Worm (Caenorhabditis elegans): ENCODE results near the gene lgc-42.
A peak's percentile ranks its signal among the peaks of the same experiment; 100 is the strongest.

Gene lgc-42

ce11 chrIII:2031746-2032145 is 34.1 kb downstream of the lgc-42 start:
- TF ChIP-seq unc-42 (tag; optimal IDR thresholded peaks at IDR 0.05) (peak; percentile 29), pqm-1 (tag; optimal IDR thresholded peaks at IDR 0.05) (no peak), nhr-232 (tag; optimal IDR thresholded peaks at IDR 0.05) (no peak), ceh-22 (tag; optimal IDR thresholded peaks at IDR 0.05) (no peak), nfya-1 (tag; optimal IDR thresholded peaks at IDR 0.05) (no peak), hlh-8 (tag; optimal IDR thresholded peaks at IDR 0.05) (no peak)

DNA sequence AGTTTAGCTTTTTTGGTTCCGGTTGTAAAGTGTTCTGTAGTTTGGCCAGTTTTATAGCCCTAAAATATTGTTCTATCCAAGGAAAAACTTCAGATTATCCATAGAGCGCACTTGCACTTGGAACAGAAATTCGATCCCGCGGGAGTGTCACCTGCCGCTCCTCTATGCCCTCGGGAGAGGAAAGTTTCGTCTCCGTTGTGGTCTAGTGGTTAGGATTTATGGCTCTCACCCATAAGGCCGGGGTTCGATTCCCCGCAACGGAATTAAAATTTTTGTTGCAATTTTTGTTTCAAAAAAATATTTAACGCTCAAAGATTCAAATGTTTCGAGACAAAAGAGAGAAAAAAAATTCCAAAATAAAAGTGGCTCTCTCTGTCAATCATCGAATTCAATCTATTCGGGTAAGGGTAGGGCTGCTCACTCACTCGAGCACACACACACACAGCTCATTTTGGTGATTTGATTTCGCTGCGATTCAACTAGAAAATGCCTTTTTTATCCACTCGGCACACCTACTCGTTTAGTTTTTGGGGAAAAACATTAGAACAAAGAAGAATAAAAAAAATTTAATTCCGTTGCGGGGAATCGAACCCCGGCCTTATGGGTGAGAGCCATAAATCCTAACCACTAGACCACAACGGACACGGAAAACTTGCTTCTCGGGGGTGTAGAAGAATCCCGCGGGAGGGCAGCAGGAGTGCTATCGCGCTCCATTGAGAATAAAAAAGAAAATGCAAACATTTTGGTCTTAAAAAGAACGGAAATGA is 34.8 kb downstream of the lgc-42 start:
- TF ChIP-seq fax-1 (tag; optimal IDR thresholded peaks at IDR 0.05) = peak; percentile 34
- TF ChIP-seq ceh-2 (tag; optimal IDR thresholded peaks at IDR 0.05) = no peak
- TF ChIP-seq npax-4 (tag; optimal IDR thresholded peaks at IDR 0.05) = no peak
- 0 out of 2 replicates have a peak, but pooled peaks have one; percentile 8 for TF ChIP-seq unc-3 (GFP tag; conservative IDR thresholded peaks at IDR 0.05)
- no peak for TF ChIP-seq unc-3 (tag; optimal IDR thresholded peaks at IDR 0.05)
- peak; percentile 32 for TF ChIP-seq ceh-18 (tag; optimal IDR thresholded peaks at IDR 0.05)
- TF ChIP-seq unc-42 (tag; optimal IDR thresholded peaks at IDR 0.05) = peak; percentile 77
- no peak for TF ChIP-seq sdc-2 (tag; optimal IDR thresholded peaks at IDR 0.05)

ce11 chrIII:2047907-2048306 is 50.2 kb downstream of the lgc-42 start, which contains the start of gene dpy-1:
TSS of gene dpy-1 (minus strand) at chrIII:2048007.
- TF ChIP-seq elt-2 (tag; optimal IDR thresholded peaks at IDR 0.05) (peak; percentile 51), lin-11 (tag; optimal IDR thresholded peaks at IDR 0.05) (no peak)

DNA sequence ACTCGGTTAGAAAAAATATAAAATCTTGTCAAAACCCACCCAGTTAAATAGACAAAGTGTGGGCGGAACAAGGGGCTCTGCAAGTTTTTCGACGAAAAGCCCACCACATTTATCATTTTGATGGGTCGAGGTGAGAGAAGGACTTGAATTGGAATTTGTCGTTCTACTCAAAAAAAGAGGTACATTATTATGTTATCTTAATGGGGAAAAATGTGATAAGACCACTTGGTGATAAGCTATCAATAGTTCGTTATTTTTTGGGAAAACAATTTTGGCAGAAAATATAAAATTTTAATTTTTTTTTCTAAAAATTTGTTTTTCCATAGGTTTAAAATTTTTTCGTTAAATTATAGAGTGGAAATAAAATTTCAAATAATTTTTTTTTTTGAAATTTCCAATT is 52.2 kb downstream of the lgc-42 start:
- no peak for TF ChIP-seq ceh-45 (GFP tag; IDR thresholded peaks at IDR 0.05)
- TF ChIP-seq elt-2 (tag; optimal IDR thresholded peaks at IDR 0.05) = peak; percentile 85

- TF ChIP-seq elt-2 (tag; optimal IDR thresholded peaks at IDR 0.05) (peak; percentile 40), ets-4 (tag; optimal IDR thresholded peaks at IDR 0.05) (no peak)
Measured at ce11 chrIII:2050494-2050893, 52.8 kb downstream of the lgc-42 start.

Measured in whole organism, late embryonic.